Fruit fly (Drosophila melanogaster): ENCODE data around the gene CG6592.

DNA sequence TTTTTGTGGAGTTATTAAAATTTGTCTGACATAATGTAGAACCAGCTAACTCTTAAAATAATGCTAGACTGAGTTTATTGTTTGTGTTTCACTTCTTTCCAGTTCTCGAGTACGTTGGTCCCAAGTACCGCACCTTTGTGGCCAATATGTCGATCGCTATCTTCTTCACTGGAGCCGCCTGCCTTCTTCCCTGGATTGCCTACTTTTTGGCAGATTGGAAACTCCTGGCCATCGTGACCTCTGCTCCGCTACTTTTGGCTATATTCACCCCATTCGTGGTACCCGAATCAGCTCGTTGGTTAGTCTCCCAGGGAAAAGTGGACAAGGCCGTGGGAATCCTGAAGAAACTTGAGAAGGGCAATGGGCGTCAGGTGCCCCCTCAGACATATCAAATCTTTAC lies 10.7 kb downstream of the CG6592 start:
- TF ChIP-seq pdm3 (GFP tag; optimal IDR thresholded peaks at IDR 0.05) (no peak), Gug (GFP tag; IDR thresholded peaks at IDR 0.05) (no peak), CG6808 (GFP tag; optimal IDR thresholded peaks at IDR 0.05) (no peak), CG1621 (tag; optimal IDR thresholded peaks at IDR 0.05) (no peak)

All from whole organism, prepupa.